Worm (Caenorhabditis elegans): Measurements from ENCODE around the gene smk-1.

Gene smk-1

DNA sequence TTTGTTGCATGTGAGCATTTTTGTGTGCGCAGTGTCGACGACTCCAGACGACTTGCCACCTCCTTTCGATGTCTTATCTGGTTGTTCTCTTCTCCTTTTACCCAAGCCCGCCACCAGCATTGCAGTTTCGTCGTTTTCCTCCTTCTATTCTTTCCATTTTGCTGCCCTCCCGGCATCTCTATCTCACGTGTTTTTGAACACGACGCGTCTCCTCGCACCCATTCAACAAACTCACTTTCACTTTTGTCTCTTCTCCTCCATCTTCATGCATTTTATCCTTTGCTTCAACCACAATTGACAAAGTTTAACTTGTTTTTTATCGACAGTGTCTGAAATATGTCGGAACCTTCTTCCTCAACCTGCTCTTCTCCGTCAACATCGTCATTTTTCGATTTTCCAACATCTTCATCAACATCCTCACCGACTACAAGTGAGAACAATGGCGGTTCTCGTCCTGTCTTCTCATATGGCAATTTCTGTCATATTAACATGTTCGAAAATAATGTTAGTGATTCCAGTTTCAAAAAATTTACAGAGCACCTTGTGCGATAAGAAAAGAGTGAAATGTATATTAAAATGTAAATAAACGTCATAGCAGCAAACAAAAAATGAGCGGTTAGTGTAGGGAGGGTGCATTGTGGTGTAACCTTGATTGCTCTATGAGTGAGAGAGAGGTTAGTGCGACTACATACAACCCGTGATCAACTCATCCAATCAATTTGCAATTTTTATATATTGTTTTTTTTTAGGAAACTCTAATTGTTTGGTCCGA lies 3.2 kb downstream of the smk-1 start, which contains the start of gene fip-4 (continued):
- TF ChIP-seq fos-1 (tag; optimal IDR thresholded peaks at IDR 0.05) (peak; percentile 43), dmd-4 (tag; optimal IDR thresholded peaks at IDR 0.05) (no peak), ceh-82 (tag; optimal IDR thresholded peaks at IDR 0.05) (no peak), gmeb-1 (tag; optimal IDR thresholded peaks at IDR 0.05) (no peak), lin-11 (tag; optimal IDR thresholded peaks at IDR 0.05) (no peak), C34F6.9 (tag; optimal IDR thresholded peaks at IDR 0.05) (peak; percentile 45), nhr-129 (tag; optimal IDR thresholded peaks at IDR 0.05) (peak; percentile 46), blmp-1 (tag; optimal IDR thresholded peaks at IDR 0.05; ENCODE audit: insufficient read depth) (peak; percentile 98), ztf-4 (tag; optimal IDR thresholded peaks at IDR 0.05) (no peak), Y55F3AM.14 (GFP tag; optimal IDR thresholded peaks at IDR 0.05) (no peak), peb-1 (tag; optimal IDR thresholded peaks at IDR 0.05) (no peak), zag-1 (tag; optimal IDR thresholded peaks at IDR 0.05) (no peak), nhr-23 (tag; optimal IDR thresholded peaks at IDR 0.05) (no peak), nhr-237 (tag; optimal IDR thresholded peaks at IDR 0.05) (no peak), lin-13 (GFP tag; optimal IDR thresholded peaks at IDR 0.05) (no peak), ztf-11 (tag; optimal IDR thresholded peaks at IDR 0.05) (no peak), aly-2 (tag; optimal IDR thresholded peaks at IDR 0.05) (no peak), F13H6.1 (tag; optimal IDR thresholded peaks at IDR 0.05) (peak; percentile 7)

DNA sequence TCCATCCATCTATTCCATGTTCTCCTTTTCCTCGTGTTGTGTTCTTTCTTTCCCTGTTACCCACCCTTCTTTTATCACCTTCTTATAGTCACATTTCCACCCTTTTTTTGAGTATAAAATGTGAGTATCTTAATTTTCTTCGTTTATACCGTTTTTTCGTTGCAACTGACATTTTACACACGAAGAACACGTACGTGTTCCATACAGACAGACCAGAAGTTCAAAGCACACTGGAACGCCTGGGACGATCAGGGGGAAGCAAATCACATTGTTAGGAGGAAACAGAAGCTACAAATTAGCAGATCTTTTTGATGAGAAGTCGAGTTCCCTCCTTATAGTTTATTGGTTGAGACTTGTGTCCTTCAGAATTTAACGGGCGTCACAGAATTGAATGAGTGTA lies 8.1 kb downstream of the smk-1 start:
- TF ChIP-seq unc-55 (GFP tag; optimal IDR thresholded peaks at IDR 0.05) (no peak), egl-27 (tag; optimal IDR thresholded peaks at IDR 0.05) (no peak), sem-4 (tag; optimal IDR thresholded peaks at IDR 0.05) (no peak), nhr-10 (tag; optimal IDR thresholded peaks at IDR 0.05) (no peak), ama-1 (optimal IDR thresholded peaks at IDR 0.05) (no peak), zag-1 (tag; optimal IDR thresholded peaks at IDR 0.05) (no peak), elt-1 (tag; optimal IDR thresholded peaks at IDR 0.05) (no peak)

- peak; percentile 39 for TF ChIP-seq sma-9 (GFP tag; optimal IDR thresholded peaks at IDR 0.05)
- no peak for TF ChIP-seq sma-9 (tag; optimal IDR thresholded peaks at IDR 0.05)
- no peak for TF ChIP-seq C34F6.9 (tag; optimal IDR thresholded peaks at IDR 0.05)
These were observed 11.1 kb downstream of the smk-1 start, which contains the start of gene grd-5 for ce11 chrV:8618738-8619137. TSS of gene grd-5 (plus strand) at chrV:8619032.

DNA sequence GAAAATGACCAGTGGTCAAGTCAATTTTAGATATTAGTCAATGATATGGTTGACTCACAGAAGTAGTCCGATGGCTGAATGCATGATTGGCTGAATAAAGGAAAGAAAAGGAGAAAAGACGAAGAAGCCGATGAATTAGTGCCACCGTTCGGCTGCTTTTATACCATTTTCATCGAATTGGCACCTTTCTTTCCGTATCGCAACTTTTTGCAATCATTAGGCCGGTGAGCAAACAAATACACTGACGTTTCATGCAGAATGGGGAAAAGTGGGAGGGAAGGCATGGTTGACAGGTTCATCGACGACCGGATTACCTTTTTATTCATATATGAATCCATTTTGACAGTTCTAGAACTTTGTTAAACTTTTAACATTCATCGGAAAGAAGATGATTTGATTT lies 13.6 kb downstream of the smk-1 start, which contains the start of gene idpc-2:
idpc-2 (minus strand) TSS at position 101 of the 400 bp plus-strand sequence.
- TF ChIP-seq F13H6.1 (tag; optimal IDR thresholded peaks at IDR 0.05), result no peak

DNA sequence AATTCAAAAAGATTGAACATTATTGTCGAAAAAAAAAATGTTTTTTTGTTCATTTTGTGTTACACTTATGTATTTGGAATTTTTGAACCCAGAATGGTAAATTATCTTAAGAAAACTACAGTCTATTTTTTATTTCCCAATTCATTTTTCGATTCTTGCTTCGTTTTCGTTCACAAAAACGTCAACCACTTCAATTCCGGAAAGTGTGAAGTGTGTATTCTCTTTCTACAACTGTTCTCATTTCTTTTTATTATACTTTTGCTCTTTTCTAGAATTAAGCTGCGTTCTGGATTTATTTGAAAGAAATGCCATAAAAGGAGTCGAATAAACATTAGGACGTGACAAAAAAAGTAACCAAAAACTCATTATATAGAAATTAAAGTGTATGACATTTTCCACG lies 14.7 kb downstream of the smk-1 start, which contains the start of gene F41E6.1:
F41E6.1 (plus strand) TSS at position 301 of the 400 bp plus-strand sequence.
- TF ChIP-seq sma-3 (GFP tag; optimal IDR thresholded peaks at IDR 0.05) (no peak), nhr-25 (tag; optimal IDR thresholded peaks at IDR 0.05) (no peak), nhr-129 (tag; optimal IDR thresholded peaks at IDR 0.05) (no peak), skn-1 (tag; optimal IDR thresholded peaks at IDR 0.05) (no peak), dmd-4 (tag; optimal IDR thresholded peaks at IDR 0.05) (no peak), nhr-21 (tag; optimal IDR thresholded peaks at IDR 0.05) (no peak), peb-1 (tag; optimal IDR thresholded peaks at IDR 0.05) (no peak), elt-3 (tag; optimal IDR thresholded peaks at IDR 0.05) (no peak), elt-1 (tag; optimal IDR thresholded peaks at IDR 0.05) (no peak), mab-5 (tag; optimal IDR thresholded peaks at IDR 0.05) (no peak), lsy-2 (tag; optimal IDR thresholded peaks at IDR 0.05) (no peak)

ce11 chrV:8623754-8624153 lies 16.2 kb downstream of the smk-1 start, which contains the start of gene F41E6.17:
TSS of gene F41E6.17 (plus strand) at chrV:8624101.
- TF ChIP-seq unc-62 (GFP tag; optimal IDR thresholded peaks at IDR 0.05) (no peak), unc-55 (GFP tag; optimal IDR thresholded peaks at IDR 0.05) (peak; percentile 10)
